Worm (Caenorhabditis elegans) whole organism, mixed stage, embryonic: ENCODE data around the gene C37H5.5.

ENCODE experiments used
- M03D4.4 ChIP-seq: sonication (generic microtip); optimal IDR thresholded peaks from 2 replicates; lab custom pipeline; 2017; ENCODE audit warnings: mild to moderate bottlenecking, missing genetic modification characterization, missing compliant biosample characterization
- bed-3 ChIP-seq: fragments of 200-800 bp; sonication (Bioruptor generic); optimal IDR thresholded peaks from 3 replicates; lab custom pipeline; 2018; ENCODE audit warnings: mild to moderate bottlenecking, missing genetic modification characterization, moderate library complexity, missing compliant biosample characterization
- ceh-39 ChIP-seq: fragments of 150-350 bp; optimal IDR thresholded peaks from 2 replicates; lab custom pipeline; 2014; ENCODE audit warnings: missing biosample characterization, missing genetic modification characterization
- ceh-43 ChIP-seq: fragments of 200-800 bp; sonication (Bioruptor generic); optimal IDR thresholded peaks from 2 replicates; lab custom pipeline; 2018; ENCODE audit warnings: mild to moderate bottlenecking, missing genetic modification characterization, moderate library complexity, missing compliant biosample characterization
- ceh-83 ChIP-seq: fragments of 200-800 bp; sonication (Bioruptor generic); optimal IDR thresholded peaks from 2 replicates; lab custom pipeline; 2018; ENCODE audit warnings: mild to moderate bottlenecking, missing genetic modification characterization, missing compliant biosample characterization
- ces-1 ChIP-seq: fragments of 150-350 bp; optimal IDR thresholded peaks from 2 replicates; lab custom pipeline; 2014; ENCODE audit warnings: missing biosample characterization, missing genetic modification reagents, missing genetic modification characterization
- cnd-1 ChIP-seq: fragments of 200-800 bp; sonication (Bioruptor generic); optimal IDR thresholded peaks from 2 replicates; lab custom pipeline; 2018; ENCODE audit warnings: mild to moderate bottlenecking, missing genetic modification characterization, missing compliant biosample characterization
- drap-1 ChIP-seq: fragments of 200-800 bp; sonication (Bioruptor generic); optimal IDR thresholded peaks from 3 replicates; lab custom pipeline; 2018; ENCODE audit warnings: mild to moderate bottlenecking, missing genetic modification characterization, missing compliant biosample characterization
- elt-1 ChIP-seq: sonication (generic microtip); optimal IDR thresholded peaks from 2 replicates; lab custom pipeline; 2017; ENCODE audit warnings: missing genetic modification characterization, mild to moderate bottlenecking, missing compliant biosample characterization, antibody characterized with exemption, moderate library complexity, borderline replicate concordance; ENCODE audit not compliant: insufficient read depth
- elt-3 ChIP-seq: fragments of 150-350 bp; optimal IDR thresholded peaks from 2 replicates; lab custom pipeline; 2014; ENCODE audit warnings: missing biosample characterization, missing genetic modification characterization
- flh-1 ChIP-seq: fragments of 200-800 bp; sonication (Bioruptor generic); optimal IDR thresholded peaks from 2 replicates; lab custom pipeline; 2018; ENCODE audit warnings: mild to moderate bottlenecking, missing genetic modification characterization, moderate library complexity, missing compliant biosample characterization
- ham-2 ChIP-seq: fragments of 200-800 bp; sonication (Bioruptor generic); optimal IDR thresholded peaks from 2 replicates; lab custom pipeline; 2018; ENCODE audit warnings: mild to moderate bottlenecking, missing genetic modification characterization, missing compliant biosample characterization
- hlh-1 ChIP-seq: fragments of 150-350 bp; optimal IDR thresholded peaks from 2 replicates; lab custom pipeline; 2014; ENCODE audit warnings: missing biosample characterization, missing genetic modification reagents, missing genetic modification characterization
- lin-32 ChIP-seq: fragments of 200-800 bp; sonication (Bioruptor generic); optimal IDR thresholded peaks from 2 replicates; lab custom pipeline; 2018; ENCODE audit warnings: mild to moderate bottlenecking, missing genetic modification characterization, missing compliant biosample characterization
- lsy-2 ChIP-seq: fragments of 150-350 bp; optimal IDR thresholded peaks from 2 replicates; lab custom pipeline; 2014; ENCODE audit warnings: missing biosample characterization, missing genetic modification characterization
- mab-5 ChIP-seq: fragments of 150-350 bp; optimal IDR thresholded peaks from 2 replicates; lab custom pipeline; 2014; ENCODE audit warnings: missing biosample characterization, missing genetic modification characterization
- mep-1 ChIP-seq: fragments of 150-350 bp; optimal IDR thresholded peaks from 2 replicates; lab custom pipeline; 2017; ENCODE audit warnings: missing biosample characterization, missing genetic modification reagents, missing genetic modification characterization, inconsistent platforms
- mls-2 ChIP-seq: sonication (generic microtip); optimal IDR thresholded peaks from 2 replicates; lab custom pipeline; 2016; ENCODE audit warnings: mild to moderate bottlenecking, missing genetic modification characterization, moderate library complexity, missing compliant biosample characterization
- nhr-12 ChIP-seq: fragments of 150-350 bp; optimal IDR thresholded peaks from 2 replicates; lab custom pipeline; 2014; ENCODE audit warnings: missing biosample characterization, missing genetic modification characterization
- nhr-237 ChIP-seq: fragments of 150-350 bp; optimal IDR thresholded peaks from 2 replicates; lab custom pipeline; 2014; ENCODE audit warnings: missing biosample characterization, missing genetic modification characterization
- nhr-28 ChIP-seq: fragments of 150-350 bp; optimal IDR thresholded peaks from 2 replicates; lab custom pipeline; 2014; ENCODE audit warnings: missing biosample characterization, missing genetic modification characterization
- nhr-76 ChIP-seq: sonication (generic microtip); optimal IDR thresholded peaks from 2 replicates; lab custom pipeline; 2017; ENCODE audit warnings: missing biosample characterization, missing genetic modification characterization
- pha-4 ChIP-seq: fragments of 150-350 bp; optimal IDR thresholded peaks from 2 replicates; lab custom pipeline; 2018; ENCODE audit warnings: missing biosample characterization, missing genetic modification reagents, missing genetic modification characterization
- snpc-4 ChIP-seq: fragments of 150-350 bp; optimal IDR thresholded peaks from 2 replicates; lab custom pipeline; 2014; ENCODE audit warnings: missing biosample characterization, missing genetic modification characterization
- sptf-1 ChIP-seq: sonication (generic microtip); optimal IDR thresholded peaks from 2 replicates; lab custom pipeline; 2017; ENCODE audit warnings: mild to moderate bottlenecking, missing genetic modification characterization, moderate library complexity, missing compliant biosample characterization
- tbx-8 ChIP-seq: fragments of 200-800 bp; sonication (Bioruptor generic); optimal IDR thresholded peaks from 2 replicates; lab custom pipeline; 2018; ENCODE audit warnings: mild to moderate bottlenecking, missing genetic modification characterization, moderate library complexity, missing compliant biosample characterization
- unc-120 ChIP-seq: sonication (generic microtip); optimal IDR thresholded peaks from 2 replicates; lab custom pipeline; 2017; ENCODE audit warnings: missing genetic modification characterization, missing compliant biosample characterization; ENCODE audit not compliant: poor library complexity, severe bottlenecking
- unc-39 ChIP-seq: fragments of 150-350 bp; optimal IDR thresholded peaks from 2 replicates; lab custom pipeline; 2014; ENCODE audit warnings: missing biosample characterization, missing genetic modification characterization
- unc-62 ChIP-seq: fragments of 150-350 bp; optimal IDR thresholded peaks from 2 replicates; lab custom pipeline; 2014; ENCODE audit warnings: missing biosample characterization, missing genetic modification reagents, missing genetic modification characterization
- ztf-11 ChIP-seq: fragments of 150-350 bp; optimal IDR thresholded peaks from 2 replicates; lab custom pipeline; 2014; ENCODE audit warnings: missing biosample characterization, missing genetic modification characterization

C37H5.5 gene

ce11 chrV:4839913-4840312 lies 12.8 kb downstream of the C37H5.5 start, which contains the start of gene nas-9:
nas-9 (minus strand) TSS chrV:4840013.
- TF ChIP-seq unc-39 (tag; lab: Kevin White, UChicago) (no peak), unc-62 (GFP tag; lab: Kevin White, UChicago) (no peak), pha-4 (no peak), tbx-8 (GFP tag; lab: Kevin White, UChicago) (no peak), nhr-12 (no peak), elt-1 (no peak)
- TF ChIP-seq, all 35 proteins: peak for 0

ce11 chrV:4841179-4841578 lies 14.0 kb downstream of the C37H5.5 start, which contains the start of gene cwp-1:
cwp-1 (minus strand) TSS chrV:4841279.
- TF ChIP-seq ceh-83 (no peak), snpc-4 (no peak), M03D4.4 (tag; lab: Kevin White, UChicago) (no peak), elt-3 (tag; lab: Kevin White, UChicago) (no peak), flh-1 (no peak), nhr-237 (tag; lab: Kevin White, UChicago) (no peak), nhr-76 (tag; lab: Kevin White, UChicago) (no peak), tbx-8 (GFP tag; lab: Kevin White, UChicago) (no peak), unc-120 (tag; lab: Kevin White, UChicago) (no peak), sptf-1 (tag; lab: Kevin White, UChicago) (no peak), ztf-11 (tag; lab: Kevin White, UChicago) (no peak), drap-1 (no peak), mep-1 (tag; lab: Kevin White, UChicago) (no peak), cnd-1 (tag; lab: Kevin White, UChicago) (no peak), nhr-12 (no peak), mls-2 (tag; lab: Kevin White, UChicago) (no peak), bed-3 (no peak), hlh-1 (tag; lab: Kevin White, UChicago) (no peak), unc-62 (GFP tag; lab: Kevin White, UChicago) (no peak), lin-32 (GFP tag; lab: Kevin White, UChicago) (no peak)

- TF ChIP-seq nhr-12 (no peak), bed-3 (no peak), ceh-43 (no peak)
These were observed 15.4 kb downstream of the C37H5.5 start, which contains the start of the genes cwp-2 and cwp-3 for ce11 chrV:4842544-4842943. cwp-2 (minus strand) TSS chrV:4842644. cwp-3 (plus strand) TSS chrV:4842836.

- TF ChIP-seq ces-1 (GFP tag; lab: Kevin White, UChicago) (peak; percentile 37), lsy-2 (no peak)
These were observed 17.4 kb downstream of the C37H5.5 start, which contains the start of gene abhd-5.2 for ce11 chrV:4844591-4844990. abhd-5.2 (plus strand) TSS chrV:4844685.

ce11 chrV:4846507-4846906 lies 19.3 kb downstream of the C37H5.5 start:
- TF ChIP-seq unc-39 (tag; lab: Kevin White, UChicago) (no peak), ces-1 (GFP tag; lab: Kevin White, UChicago) (no peak)

ce11 chrV:4847424-4847823 lies 20.3 kb downstream of the C37H5.5 start, which contains the start of gene abhd-5.1:
abhd-5.1 (plus strand) TSS chrV:4847653.
- TF ChIP-seq nhr-237 (tag; lab: Kevin White, UChicago): no peak
- TF ChIP-seq mep-1 (tag; lab: Kevin White, UChicago): no peak
- no peak for TF ChIP-seq nhr-12
- TF ChIP-seq ztf-11 (tag; lab: Kevin White, UChicago): no peak
- no peak for TF ChIP-seq lin-32 (GFP tag; lab: Kevin White, UChicago)
- TF ChIP-seq ceh-39 (tag; lab: Kevin White, UChicago): no peak
- TF ChIP-seq nhr-28 (tag; lab: Kevin White, UChicago): no peak
- TF ChIP-seq mab-5 (tag; lab: Kevin White, UChicago): no peak
- no peak for TF ChIP-seq unc-120 (tag; lab: Kevin White, UChicago)
- no peak for TF ChIP-seq ham-2 (GFP tag; lab: Kevin White, UChicago)
- TF ChIP-seq unc-62 (GFP tag; lab: Kevin White, UChicago): no peak
